Worm (Caenorhabditis elegans): ENCODE measurements around the gene prx-6.

- no peak for TF ChIP-seq unc-39 (tag; optimal IDR thresholded peaks at IDR 0.05)
- no peak for TF ChIP-seq ama-1 (optimal IDR thresholded peaks at IDR 0.05)
- TF ChIP-seq mab-5 (tag; optimal IDR thresholded peaks at IDR 0.05): no peak
- no peak for TF ChIP-seq fos-1 (tag; optimal IDR thresholded peaks at IDR 0.05)
- no peak for TF ChIP-seq nhr-77 (tag; optimal IDR thresholded peaks at IDR 0.05)
- TF ChIP-seq lin-13 (GFP tag; optimal IDR thresholded peaks at IDR 0.05): no peak
Observed at ce11 chrV:4674506-4674905, 45.4 kb downstream of the prx-6 start, which contains the start of gene K03B4.8.
